Worm (Caenorhabditis elegans) whole organism, L3 larva: ENCODE measurements around the gene srsx-34.

Experiments
- ama-1 ChIP-seq: fragments of 150-350 bp; optimal IDR thresholded peaks from 2 replicates; lab custom pipeline; 2018
- elt-1 ChIP-seq: fragments of 150-350 bp; optimal IDR thresholded peaks from 2 replicates; lab custom pipeline; 2014; ENCODE audit warnings: missing biosample characterization, missing genetic modification characterization
- fkh-10 ChIP-seq: sonication (generic microtip); optimal IDR thresholded peaks from 2 replicates; lab custom pipeline; 2017; ENCODE audit warnings: missing biosample characterization, missing genetic modification reagents, missing genetic modification characterization
- lin-15B ChIP-seq: fragments of 150-350 bp; optimal IDR thresholded peaks from 2 replicates; lab custom pipeline; 2014; ENCODE audit warnings: missing biosample characterization, missing genetic modification characterization
- nhr-11 ChIP-seq: fragments of 150-350 bp; optimal IDR thresholded peaks from 2 replicates; lab custom pipeline; 2014; ENCODE audit warnings: missing biosample characterization, missing genetic modification characterization
- nhr-28 ChIP-seq: fragments of 150-350 bp; optimal IDR thresholded peaks from 2 replicates; lab custom pipeline; 2014; ENCODE audit warnings: missing biosample characterization, missing genetic modification characterization
- snpc-4 ChIP-seq: fragments of 150-350 bp; optimal IDR thresholded peaks from 2 replicates; lab custom pipeline; 2014; ENCODE audit warnings: missing biosample characterization, missing genetic modification characterization
- unc-62 ChIP-seq: fragments of 150-350 bp; sonication (generic microtip); optimal IDR thresholded peaks from 4 replicates; lab custom pipeline; 2014; ENCODE audit warnings: missing biosample characterization, missing genetic modification reagents, missing genetic modification characterization

DNA sequence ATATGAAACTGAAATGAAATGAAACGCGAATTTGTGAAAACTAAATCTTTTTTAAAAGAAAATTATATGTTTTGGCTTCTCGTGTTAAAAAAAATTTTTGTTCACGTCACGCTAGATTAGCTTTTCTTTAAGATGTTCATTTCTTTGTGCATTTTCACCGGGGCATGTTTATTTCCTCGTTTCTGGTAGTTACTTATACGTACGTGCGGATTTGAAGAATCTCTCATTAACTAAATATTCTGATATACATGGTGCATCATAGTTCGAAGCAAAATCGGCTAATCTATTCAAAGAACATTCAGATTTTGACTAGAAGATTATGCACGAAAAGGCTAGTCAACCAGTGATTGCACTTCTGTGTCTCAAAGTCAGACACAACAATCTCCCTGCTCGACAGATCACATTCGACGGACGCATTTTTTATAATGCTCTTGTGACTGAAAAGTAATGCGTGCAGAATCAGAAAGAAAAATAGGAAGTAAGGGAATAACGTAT, 11.8 kb downstream of the srsx-34 start, which contains the start of gene C25E10.17:
- TF ChIP-seq snpc-4 (tag; lab: Kevin White, UChicago): no peak
- TF ChIP-seq fkh-10 (GFP tag; lab: Kevin White, UChicago): no peak
- peak; percentile 23 for TF ChIP-seq nhr-11 (tag; lab: Kevin White, UChicago)
- no peak for TF ChIP-seq unc-62
- TF ChIP-seq nhr-28 (tag; lab: Kevin White, UChicago): no peak
- no peak for TF ChIP-seq elt-1 (tag; lab: Kevin White, UChicago)
- no peak for TF ChIP-seq ama-1 (lab: Kevin White, UChicago)
- no peak for TF ChIP-seq lin-15B (tag; lab: Kevin White, UChicago)
